Fruit fly (Drosophila melanogaster) whole organism, prepupa: ENCODE measurements around the gene CG13042.

Source experiments
- Blimp-1 ChIP-seq: fragments of 200-800 bp; sonication (Bioruptor generic); optimal IDR thresholded peaks from 3 replicates; lab custom pipeline; 2017; ENCODE audit warnings: missing biosample characterization, missing genetic modification characterization, mild to moderate bottlenecking, moderate library complexity, missing genetic modification reagents
- CG11294 ChIP-seq: fragments of 200-800 bp; sonication (Bioruptor generic); IDR thresholded peaks from 2 replicates; pipeline ENCODE4 v1.3.6; 2022; ENCODE audit warnings: missing biosample characterization, missing genetic modification characterization
- CG11762 ChIP-seq: fragments of 200-800 bp; sonication (Bioruptor generic); optimal IDR thresholded peaks from 3 replicates; lab custom pipeline; 2016; ENCODE audit warnings: missing biosample characterization, missing genetic modification characterization; ENCODE audit not compliant: insufficient read depth
- CG11902 ChIP-seq: fragments of 200-800 bp; sonication (Bioruptor generic); optimal IDR thresholded peaks from 3 replicates; lab custom pipeline; 2016; ENCODE audit warnings: missing biosample characterization, missing genetic modification characterization
- CG15336 ChIP-seq: fragments of 200-800 bp; sonication (Bioruptor generic); IDR thresholded peaks from 2 replicates; pipeline ENCODE4 v1.3.6; 2022; ENCODE audit warnings: missing biosample characterization, missing genetic modification characterization
- CG1621 ChIP-seq: fragments of 200-800 bp; sonication (Bioruptor generic); optimal IDR thresholded peaks from 3 replicates; lab custom pipeline; 2018; ENCODE audit warnings: missing biosample characterization, mild to moderate bottlenecking, missing genetic modification characterization
- CG3032 ChIP-seq: fragments of 200-800 bp; optimal IDR thresholded peaks from 2 replicates; lab custom pipeline; 2019; ENCODE audit warnings: missing biosample characterization, mild to moderate bottlenecking, missing genetic modification characterization, moderate library complexity
- CG4318 ChIP-seq: fragments of 200-800 bp; sonication (Bioruptor generic); optimal IDR thresholded peaks from 3 replicates; lab custom pipeline; 2017; ENCODE audit warnings: missing biosample characterization, mild to moderate bottlenecking, missing genetic modification characterization
- CG6792 ChIP-seq: fragments of 200-800 bp; sonication (Bioruptor generic); optimal IDR thresholded peaks from 3 replicates; lab custom pipeline; 2016; ENCODE audit warnings: missing biosample characterization, missing genetic modification characterization
- CG6854 ChIP-seq: fragments of 200-800 bp; sonication (Bioruptor generic); optimal IDR thresholded peaks from 2 replicates; lab custom pipeline; 2017; ENCODE audit warnings: missing biosample characterization, mild to moderate bottlenecking, missing genetic modification characterization
- CG7368 ChIP-seq: fragments of 200-800 bp; sonication (Bioruptor generic); optimal IDR thresholded peaks from 3 replicates; lab custom pipeline; 2016; ENCODE audit warnings: missing biosample characterization, missing genetic modification characterization
- CG8119 ChIP-seq: fragments of 200-800 bp; sonication (Bioruptor generic); IDR thresholded peaks from 3 replicates; pipeline ENCODE4 v1.3.6; 2022; ENCODE audit warnings: missing biosample characterization, missing genetic modification characterization
- CG8319 ChIP-seq: fragments of 200-800 bp; sonication (Bioruptor generic); optimal IDR thresholded peaks from 3 replicates; lab custom pipeline; 2016; ENCODE audit warnings: missing biosample characterization, missing genetic modification characterization
- Eip75B ChIP-seq: fragments of 200-800 bp; sonication (Bioruptor generic); optimal IDR thresholded peaks from 3 replicates; lab custom pipeline; 2016; ENCODE audit warnings: missing biosample characterization, missing genetic modification characterization
- Ets21C ChIP-seq: fragments of 200-800 bp; sonication (Bioruptor generic); optimal IDR thresholded peaks from 3 replicates; lab custom pipeline; 2016; ENCODE audit warnings: missing biosample characterization, missing genetic modification characterization
- Ets96B ChIP-seq: fragments of 200-800 bp; optimal IDR thresholded peaks from 2 replicates; lab custom pipeline; 2019; ENCODE audit warnings: missing biosample characterization, mild to moderate bottlenecking, missing genetic modification characterization, moderate library complexity
- Gug ChIP-seq: fragments of 200-800 bp; sonication (Bioruptor generic); IDR thresholded peaks from 2 replicates; pipeline ENCODE4 v1.3.6; 2022; ENCODE audit warnings: missing biosample characterization, missing genetic modification characterization
- Hr4 ChIP-seq: fragments of 200-800 bp; sonication (Bioruptor generic); optimal IDR thresholded peaks from 3 replicates; lab custom pipeline; 2016; ENCODE audit warnings: missing biosample characterization, missing genetic modification characterization
- Met ChIP-seq: fragments of 200-800 bp; sonication (Bioruptor generic); optimal IDR thresholded peaks from 3 replicates; lab custom pipeline; 2016; ENCODE audit warnings: missing biosample characterization, missing genetic modification characterization
- Smox ChIP-seq: fragments of 200-800 bp; sonication (Bioruptor generic); optimal IDR thresholded peaks from 3 replicates; lab custom pipeline; 2016; ENCODE audit warnings: missing biosample characterization, missing genetic modification characterization
- Sox102F ChIP-seq: fragments of 200-800 bp; sonication (Bioruptor generic); optimal IDR thresholded peaks from 2 replicates; lab custom pipeline; 2016; ENCODE audit warnings: missing biosample characterization, mild to moderate bottlenecking, missing genetic modification characterization
- achi ChIP-seq: fragments of 200-800 bp; sonication (Bioruptor generic); optimal IDR thresholded peaks from 3 replicates; lab custom pipeline; 2016; ENCODE audit warnings: missing biosample characterization, missing genetic modification characterization
- acj6 ChIP-seq: fragments of 200-800 bp; sonication (Bioruptor generic); optimal IDR thresholded peaks from 3 replicates; lab custom pipeline; 2016; ENCODE audit warnings: missing biosample characterization, missing genetic modification characterization
- cyc ChIP-seq: fragments of 200-800 bp; sonication (Bioruptor generic); optimal IDR thresholded peaks from 3 replicates; lab custom pipeline; 2016; ENCODE audit warnings: missing biosample characterization, missing genetic modification characterization
- dac ChIP-seq: fragments of 200-800 bp; sonication (Bioruptor generic); optimal IDR thresholded peaks from 2 replicates; lab custom pipeline; 2017; ENCODE audit warnings: missing biosample characterization, mild to moderate bottlenecking, missing genetic modification characterization
- fd59A ChIP-seq: fragments of 200-800 bp; sonication (Bioruptor generic); optimal IDR thresholded peaks from 2 replicates; lab custom pipeline; 2017; ENCODE audit warnings: missing biosample characterization, mild to moderate bottlenecking, missing genetic modification characterization, missing genetic modification reagents
- fd85E ChIP-seq: fragments of 200-800 bp; sonication (Bioruptor generic); optimal IDR thresholded peaks from 3 replicates; lab custom pipeline; 2016; ENCODE audit warnings: missing biosample characterization, missing genetic modification characterization
- fkh ChIP-seq: fragments of 200-800 bp; sonication (Bioruptor generic); optimal IDR thresholded peaks from 3 replicates; lab custom pipeline; 2017; ENCODE audit warnings: missing biosample characterization, mild to moderate bottlenecking, missing genetic modification characterization, moderate library complexity
- lz ChIP-seq: fragments of 200-800 bp; sonication (Bioruptor generic); optimal IDR thresholded peaks from 3 replicates; lab custom pipeline; 2016; ENCODE audit warnings: missing biosample characterization, missing genetic modification characterization
- net ChIP-seq: fragments of 200-800 bp; sonication (Bioruptor generic); optimal IDR thresholded peaks from 3 replicates; lab custom pipeline; 2016; ENCODE audit warnings: missing biosample characterization, missing genetic modification characterization
- pdm3 ChIP-seq: fragments of 200-800 bp; sonication (Bioruptor generic); optimal IDR thresholded peaks from 3 replicates; lab custom pipeline; 2016; ENCODE audit warnings: missing biosample characterization, missing genetic modification characterization
- svp ChIP-seq: fragments of 200-800 bp; sonication (Bioruptor generic); peaks from one replicate; lab custom pipeline; 2016; ENCODE audit warnings: missing biosample characterization, missing genetic modification characterization
- topi ChIP-seq: fragments of 200-800 bp; sonication (Bioruptor generic); optimal IDR thresholded peaks from 3 replicates; lab custom pipeline; 2016; ENCODE audit warnings: missing biosample characterization, missing genetic modification characterization
- vri ChIP-seq: fragments of 200-800 bp; sonication (Bioruptor generic); optimal IDR thresholded peaks from 3 replicates; lab custom pipeline; 2016; ENCODE audit warnings: missing biosample characterization, mild to moderate bottlenecking, missing genetic modification characterization

Gene CG13042

DNA sequence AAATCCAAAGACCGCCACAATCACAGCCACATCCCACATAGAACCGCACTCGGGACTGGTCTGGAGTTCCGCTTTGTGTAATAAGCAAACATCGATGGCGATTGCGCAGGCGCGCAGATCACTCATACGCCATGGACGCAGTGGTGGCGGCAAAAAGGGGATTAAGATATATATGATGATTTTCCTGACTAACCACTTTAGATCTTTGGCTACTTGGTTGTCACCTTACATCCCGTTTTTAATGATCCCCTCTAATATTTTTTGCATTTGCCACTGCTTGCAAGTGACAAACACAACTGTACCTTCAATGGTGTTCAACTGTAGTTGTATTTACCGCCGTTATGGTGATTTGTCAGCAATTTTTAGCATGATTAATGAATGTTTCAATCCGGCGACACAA, 1.7 kb upstream of the CG13042 start (continued):
- TF ChIP-seq achi (GFP tag; lab: Kevin White, UChicago) (peak; percentile 34), topi (GFP tag; lab: Kevin White, UChicago) (no peak), CG15336 (GFP tag; lab: Robert Waterston, UW) (peak; percentile 82), pdm3 (GFP tag; lab: Kevin White, UChicago) (peak; percentile 36), fkh (no peak), Ets21C (GFP tag; lab: Kevin White, UChicago) (no peak), CG1621 (no peak)

DNA sequence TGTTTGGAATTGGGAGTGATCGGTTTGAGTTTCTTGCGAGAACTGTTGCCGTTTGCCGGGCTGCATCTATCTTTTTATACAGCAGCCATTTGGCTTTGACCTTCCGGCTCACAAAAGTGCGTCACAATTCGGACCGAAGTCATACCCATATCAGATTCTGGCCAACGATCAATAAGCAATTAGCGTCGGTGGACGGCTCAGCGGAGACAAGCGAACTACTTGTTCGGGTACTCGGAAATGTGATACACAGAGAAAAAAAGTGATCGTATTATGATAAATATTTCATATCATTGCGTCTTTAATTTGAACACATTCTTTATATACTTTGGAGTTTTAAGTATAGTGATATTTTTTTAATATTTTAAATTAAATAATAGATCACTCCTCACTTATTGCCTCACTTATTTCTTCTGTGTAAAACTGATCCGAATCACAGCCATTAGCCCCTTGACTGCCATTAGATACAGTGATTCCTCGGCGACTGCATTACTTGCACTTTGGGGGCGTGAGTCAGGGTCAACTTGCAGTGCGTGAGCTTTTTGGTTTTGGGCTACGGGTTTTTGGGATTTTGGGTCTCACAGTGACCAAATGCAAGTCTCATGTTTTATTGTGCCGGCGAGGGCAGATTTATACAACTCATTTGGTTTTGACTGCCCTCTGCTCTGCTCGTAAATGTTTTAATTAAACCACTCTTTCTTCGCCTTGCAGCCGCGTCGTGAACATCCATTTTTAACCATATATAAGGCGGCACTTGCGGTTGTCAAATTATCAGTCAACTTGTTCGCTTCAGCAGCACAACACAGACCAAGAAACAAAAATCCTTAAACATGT, 2.2 kb downstream of the CG13042 start, which contains the start of the genes CG13043 and CG13063:
Gene CG13043, minus strand, starts transcription at position 51 of the 831 bp plus-strand sequence.
Gene CG13063, plus strand, starts transcription at position 781 of the 831 bp plus-strand sequence.
- TF ChIP-seq svp (GFP tag; lab: Kevin White, UChicago), result peak; percentile 30
- no peak for TF ChIP-seq CG6854 (GFP tag; lab: Kevin White, UChicago)

DNA sequence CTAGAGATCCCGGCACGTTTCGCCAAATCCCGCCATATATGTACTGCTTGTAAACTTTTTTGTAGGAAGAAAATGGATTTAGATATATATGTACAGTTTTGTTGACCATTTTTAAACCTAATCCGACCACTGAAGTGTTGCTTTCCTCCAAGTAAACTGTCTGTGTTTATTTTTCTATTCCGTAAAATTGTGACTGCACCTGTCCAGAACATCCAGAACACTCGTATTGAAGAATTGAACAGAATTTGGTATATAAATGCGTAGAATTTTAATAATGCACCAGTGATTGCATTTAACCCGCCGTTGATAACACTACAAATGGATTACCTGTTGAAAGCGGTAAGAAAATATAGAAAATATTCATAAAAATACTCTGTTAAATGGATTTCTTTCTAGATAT, 4.3 kb downstream of the CG13042 start, which contains the start of gene CG43249:
Gene CG43249, plus strand, starts transcription at position 301 of the 400 bp plus-strand sequence.
- TF ChIP-seq vri (GFP tag; lab: Kevin White, UChicago), result no peak
- no peak for TF ChIP-seq Sox102F
- TF ChIP-seq CG11762, result no peak
- TF ChIP-seq svp (GFP tag; lab: Kevin White, UChicago), result no peak
- no peak for TF ChIP-seq cyc (GFP tag; lab: Kevin White, UChicago)
- TF ChIP-seq Ets21C (GFP tag; lab: Kevin White, UChicago), result no peak
- no peak for TF ChIP-seq Ets96B (tag; lab: Kevin White, UChicago)
- TF ChIP-seq Met (GFP tag; lab: Kevin White, UChicago), result no peak
- no peak for TF ChIP-seq fkh
- TF ChIP-seq CG11294 (GFP tag; lab: Robert Waterston, UW), result no peak
- no peak for TF ChIP-seq CG8119 (GFP tag; lab: Robert Waterston, UW)
- TF ChIP-seq pdm3 (GFP tag; lab: Kevin White, UChicago), result no peak
- TF ChIP-seq topi (GFP tag; lab: Kevin White, UChicago), result no peak
- no peak for TF ChIP-seq Smox
- TF ChIP-seq CG6792, result no peak
- no peak for TF ChIP-seq CG6854 (GFP tag; lab: Kevin White, UChicago)
- no peak for TF ChIP-seq net

DNA sequence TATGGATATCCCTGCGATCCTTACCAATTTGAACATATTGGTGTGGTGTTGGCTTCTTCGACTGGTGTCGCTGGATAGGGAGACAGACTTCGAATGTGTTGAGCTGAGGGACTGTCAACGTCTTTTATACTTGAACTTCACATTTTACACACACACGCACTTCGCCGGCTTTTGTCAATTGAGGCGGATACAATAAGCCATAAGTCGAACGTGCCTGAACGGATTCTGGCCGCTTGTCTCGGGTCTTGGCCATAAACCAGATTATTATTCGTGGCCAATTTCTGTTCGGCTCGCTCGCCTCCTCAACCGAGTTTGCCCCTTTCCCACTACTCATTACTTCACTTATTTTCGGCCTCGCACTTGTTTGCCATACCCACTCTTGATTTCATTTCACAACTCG, 5.2 kb downstream of the CG13042 start, which contains the start of gene CG13044:
Gene CG13044, minus strand, starts transcription at position 101 of the 400 bp plus-strand sequence.
- TF ChIP-seq Ets21C (GFP tag; lab: Kevin White, UChicago) (no peak), dac (GFP tag; lab: Kevin White, UChicago) (no peak), Blimp-1 (GFP tag; lab: Kevin White, UChicago) (peak; percentile 41), acj6 (no peak)

DNA sequence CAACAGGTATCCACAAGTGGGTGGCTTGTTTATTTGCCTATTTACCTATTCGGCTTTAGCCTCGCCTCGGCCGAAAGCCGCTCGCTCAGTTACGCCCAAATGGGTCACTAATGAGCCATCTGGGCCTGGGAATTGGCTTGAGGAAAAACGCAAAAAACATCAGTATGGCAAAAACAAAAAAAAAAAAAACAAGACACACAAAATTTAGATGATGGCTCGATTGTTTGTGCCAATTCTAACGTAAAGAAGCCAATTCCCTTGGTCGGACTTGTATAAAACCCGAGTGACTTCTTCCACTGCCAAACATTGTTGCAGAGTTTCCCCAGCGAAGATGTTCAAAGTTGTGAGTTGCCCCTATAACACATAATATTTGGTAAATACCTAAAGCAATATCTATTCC, 7.1 kb downstream of the CG13042 start, which contains the start of gene CG4982:
Gene CG4982, plus strand, starts transcription at position 301 of the 400 bp plus-strand sequence.
- no peak for TF ChIP-seq CG3032 (tag; lab: Kevin White, UChicago)
- no peak for TF ChIP-seq CG7368 (GFP tag; lab: Kevin White, UChicago)
- TF ChIP-seq CG11294 (GFP tag; lab: Robert Waterston, UW), result no peak
- TF ChIP-seq, all 60 proteins: peak for 0

DNA sequence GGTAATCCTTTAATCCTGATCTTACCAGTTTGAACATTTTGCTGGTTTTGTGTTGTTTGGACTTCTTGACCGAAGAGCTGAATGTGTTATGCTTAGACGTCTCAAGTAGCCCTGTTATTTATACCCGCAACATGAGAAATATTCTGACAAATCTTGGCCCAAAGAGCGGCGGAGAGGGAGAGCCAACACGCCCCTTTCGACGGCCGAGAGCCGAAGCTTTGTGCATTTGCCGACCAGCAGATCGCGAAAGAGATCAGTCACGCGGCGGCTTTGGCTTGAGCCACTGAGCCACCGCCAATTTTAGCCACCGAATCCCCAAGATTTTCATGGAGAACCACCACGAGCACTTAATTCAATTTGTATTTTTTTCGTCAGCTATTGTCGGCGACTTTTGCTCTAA, 12.8 kb downstream of the CG13042 start, which contains the start of gene CG4962:
Gene CG4962, minus strand, starts transcription at position 101 of the 400 bp plus-strand sequence.
- TF ChIP-seq CG4318 (GFP tag; lab: Kevin White, UChicago), result no peak
- TF ChIP-seq Met (GFP tag; lab: Kevin White, UChicago), result no peak
- no peak for TF ChIP-seq Blimp-1 (GFP tag; lab: Kevin White, UChicago)
- no peak for TF ChIP-seq CG8319
- no peak for TF ChIP-seq fd59A (GFP tag; lab: Kevin White, UChicago)
- TF ChIP-seq CG1621, result no peak
- no peak for TF ChIP-seq CG15336 (GFP tag; lab: Robert Waterston, UW)
- no peak for TF ChIP-seq CG6792
- no peak for TF ChIP-seq Ets96B (tag; lab: Kevin White, UChicago)
- TF ChIP-seq CG11902, result no peak
- TF ChIP-seq Eip75B (GFP tag; lab: Kevin White, UChicago), result no peak
- no peak for TF ChIP-seq lz
- no peak for TF ChIP-seq Gug
- no peak for TF ChIP-seq fd85E
- no peak for TF ChIP-seq dac (GFP tag; lab: Kevin White, UChicago)
- no peak for TF ChIP-seq Hr4 (GFP tag; lab: Kevin White, UChicago)
- TF ChIP-seq topi (GFP tag; lab: Kevin White, UChicago), result no peak
- TF ChIP-seq, all 60 proteins: peak for 0
